Worm (Caenorhabditis elegans): ENCODE measurements around the gene lsm-1.

lsm-1 gene

ce11 chrII:11134828-11135227 is 8.1 kb downstream of the lsm-1 start, which contains the start of gene F40F8.5:
TSS of gene F40F8.5 (minus strand) at chrII:11134928.
- TF ChIP-seq nhr-76 (tag; optimal IDR thresholded peaks at IDR 0.05) (no peak), unc-62 (GFP tag; optimal IDR thresholded peaks at IDR 0.05) (no peak), ceh-82 (tag; optimal IDR thresholded peaks at IDR 0.05) (no peak), aly-2 (tag; optimal IDR thresholded peaks at IDR 0.05) (no peak), pha-4 (tag; optimal IDR thresholded peaks at IDR 0.05) (no peak)

ce11 chrII:11135773-11136172 is 9.0 kb downstream of the lsm-1 start:
- TF ChIP-seq elt-1 (tag; optimal IDR thresholded peaks at IDR 0.05) (no peak), pha-4 (tag; optimal IDR thresholded peaks at IDR 0.05) (peak; percentile 32), jun-1 (tag; optimal IDR thresholded peaks at IDR 0.05) (no peak), fos-1 (tag; optimal IDR thresholded peaks at IDR 0.05) (no peak), fkh-2 (tag; optimal IDR thresholded peaks at IDR 0.05) (no peak), ceh-16 (tag; optimal IDR thresholded peaks at IDR 0.05) (no peak), nfya-1 (tag; optimal IDR thresholded peaks at IDR 0.05; ENCODE audit: insufficient read depth) (peak; percentile 44), egl-5 (tag; optimal IDR thresholded peaks at IDR 0.05) (peak; percentile 49), elt-2 (tag; optimal IDR thresholded peaks at IDR 0.05) (peak; percentile 39), ama-1 (optimal IDR thresholded peaks at IDR 0.05) (no peak), aly-2 (tag; optimal IDR thresholded peaks at IDR 0.05) (no peak), ceh-9 (tag; optimal IDR thresholded peaks at IDR 0.05) (no peak), unc-39 (tag; optimal IDR thresholded peaks at IDR 0.05) (no peak)

ce11 chrII:11140140-11140539 is 13.4 kb downstream of the lsm-1 start, which contains the start of gene F40F8.4:
TSS of gene F40F8.4 (minus strand) at chrII:11140240.
- TF ChIP-seq skn-1 (tag; optimal IDR thresholded peaks at IDR 0.05): no peak
- TF ChIP-seq pha-4 (tag; optimal IDR thresholded peaks at IDR 0.05): no peak
- no peak for TF ChIP-seq fos-1 (tag; optimal IDR thresholded peaks at IDR 0.05)
- TF ChIP-seq R02D3.7 (tag; optimal IDR thresholded peaks at IDR 0.05): no peak
- TF ChIP-seq nhr-25 (tag; optimal IDR thresholded peaks at IDR 0.05): no peak
- no peak for TF ChIP-seq lin-15B (tag; optimal IDR thresholded peaks at IDR 0.05)
- TF ChIP-seq lsy-12 (tag; optimal IDR thresholded peaks at IDR 0.05): no peak
- no peak for TF ChIP-seq daf-12 (tag; optimal IDR thresholded peaks at IDR 0.05)
- no peak for TF ChIP-seq fkh-10 (GFP tag; optimal IDR thresholded peaks at IDR 0.05)
- no peak for TF ChIP-seq ceh-9 (tag; optimal IDR thresholded peaks at IDR 0.05)
- no peak for TF ChIP-seq nhr-67 (tag; optimal IDR thresholded peaks at IDR 0.05)
- no peak for TF ChIP-seq ceh-16 (tag; optimal IDR thresholded peaks at IDR 0.05)
- no peak for TF ChIP-seq nhr-12 (tag; optimal IDR thresholded peaks at IDR 0.05)
- no peak for TF ChIP-seq nhr-77 (tag; optimal IDR thresholded peaks at IDR 0.05)
- no peak for TF ChIP-seq unc-62 (GFP tag; optimal IDR thresholded peaks at IDR 0.05)
- TF ChIP-seq sea-2 (GFP tag; optimal IDR thresholded peaks at IDR 0.05): no peak
- TF ChIP-seq nhr-237 (tag; optimal IDR thresholded peaks at IDR 0.05): no peak

ce11 chrII:11142571-11142970 is 15.8 kb downstream of the lsm-1 start, which contains the start of gene arrd-6:
TSS of gene arrd-6 (plus strand) at chrII:11142739.
- TF ChIP-seq ama-1 (optimal IDR thresholded peaks at IDR 0.05) (no peak), egl-5 (tag; optimal IDR thresholded peaks at IDR 0.05) (no peak), ceh-82 (tag; optimal IDR thresholded peaks at IDR 0.05) (no peak), tbx-2 (tag; optimal IDR thresholded peaks at IDR 0.05) (no peak), skn-1 (tag; optimal IDR thresholded peaks at IDR 0.05) (no peak), lsy-12 (tag; optimal IDR thresholded peaks at IDR 0.05) (no peak), nhr-43 (tag; optimal IDR thresholded peaks at IDR 0.05; ENCODE audit: poor library complexity, severe bottlenecking) (no peak), egl-27 (tag; optimal IDR thresholded peaks at IDR 0.05) (no peak), fkh-10 (GFP tag; optimal IDR thresholded peaks at IDR 0.05) (no peak), nhr-11 (tag; optimal IDR thresholded peaks at IDR 0.05) (no peak), ztf-11 (tag; optimal IDR thresholded peaks at IDR 0.05) (no peak), hmg-11 (tag; optimal IDR thresholded peaks at IDR 0.05) (no peak), aly-2 (tag; optimal IDR thresholded peaks at IDR 0.05) (no peak)

ce11 chrII:11149866-11150685 is 23.3 kb downstream of the lsm-1 start:
- peak; percentile 78 for TF ChIP-seq elt-2 (tag; optimal IDR thresholded peaks at IDR 0.05)
- TF ChIP-seq aly-2 (tag; optimal IDR thresholded peaks at IDR 0.05): peak; percentile 79
- TF ChIP-seq jun-1 (tag; optimal IDR thresholded peaks at IDR 0.05): peak; percentile 88
- peak; percentile 12 for TF ChIP-seq ceh-28 (tag; optimal IDR thresholded peaks at IDR 0.05)
- no peak for TF ChIP-seq elt-1 (tag; optimal IDR thresholded peaks at IDR 0.05)
- TF ChIP-seq eor-1 (tag; optimal IDR thresholded peaks at IDR 0.05): no peak
- TF ChIP-seq nhr-11 (tag; optimal IDR thresholded peaks at IDR 0.05): peak; percentile 23
- TF ChIP-seq nhr-77 (tag; optimal IDR thresholded peaks at IDR 0.05): peak; percentile 71
- TF ChIP-seq pha-4 (tag; optimal IDR thresholded peaks at IDR 0.05): peak; percentile 45
- peak; percentile 78 for TF ChIP-seq ama-1 (optimal IDR thresholded peaks at IDR 0.05)
- TF ChIP-seq lsy-12 (tag; optimal IDR thresholded peaks at IDR 0.05): peak; percentile 53
- no peak for TF ChIP-seq skn-1 (tag; optimal IDR thresholded peaks at IDR 0.05)
